Fruit fly (Drosophila melanogaster): ENCODE data around the gene Prx6a.

DNA sequence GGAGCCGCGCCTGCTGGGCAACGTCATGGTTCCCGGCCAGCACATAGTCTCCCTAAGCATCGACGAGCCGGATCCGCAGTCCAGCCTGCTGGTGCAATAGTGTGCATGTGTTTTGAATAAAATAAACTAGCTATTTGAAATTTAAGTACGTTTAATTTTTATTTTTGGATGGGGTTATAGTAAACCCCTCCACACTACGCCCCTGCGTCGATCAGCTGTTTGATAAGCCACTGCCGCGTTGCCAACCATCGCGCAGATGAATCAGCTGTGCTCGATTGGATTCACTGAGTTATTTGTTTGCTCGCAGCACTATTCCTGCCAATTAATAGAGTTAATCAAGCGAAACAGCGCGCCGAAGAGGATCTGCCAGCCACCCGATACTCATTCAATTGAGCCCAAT, 827 bp upstream of the Prx6a start, which contains the start of gene RabGGTb:
- no peak for TF ChIP-seq CG32264 (GFP tag; optimal IDR thresholded peaks at IDR 0.05)
- peak; percentile 53 for TF ChIP-seq fru (GFP tag; optimal IDR thresholded peaks at IDR 0.05)
- TF ChIP-seq usp (GFP tag; optimal IDR thresholded peaks at IDR 0.05): no peak
- no peak for TF ChIP-seq Hr78 (GFP tag; optimal IDR thresholded peaks at IDR 0.05)
- TF ChIP-seq GATAd (GFP tag; optimal IDR thresholded peaks at IDR 0.05): no peak
- no peak for TF ChIP-seq pan (optimal IDR thresholded peaks at IDR 0.05)
- TF ChIP-seq Abd-B (GFP tag; optimal IDR thresholded peaks at IDR 0.05): no peak
- peak; percentile 46 for TF ChIP-seq h (GFP tag; optimal IDR thresholded peaks at IDR 0.05)
- TF ChIP-seq lola (GFP tag; optimal IDR thresholded peaks at IDR 0.05): no peak

Data from whole organism, wandering third instar larva.